Worm (Caenorhabditis elegans): ENCODE results near the gene R05H10.7.

Gene R05H10.7

ce11 chrII:14855229-14855628, at the start of gene R05H10.7:
R05H10.7 (plus strand) TSS chrII:14855529.
- TF ChIP-seq ref-1 (GFP tag; conservative IDR thresholded peaks at IDR 0.05) (no peak), ztf-29 (GFP tag; IDR thresholded peaks at IDR 0.05) (no peak), cog-1 (tag; optimal IDR thresholded peaks at IDR 0.05) (no peak), klf-2 (GFP tag; conservative IDR thresholded peaks at IDR 0.05) (no peak), flt-1 (GFP tag; IDR thresholded peaks at IDR 0.05) (no peak), ztf-23 (GFP tag; IDR thresholded peaks at IDR 0.05) (no peak), T22C8.4 (GFP tag; IDR thresholded peaks at IDR 0.05) (no peak), med-1 (GFP tag; optimal IDR thresholded peaks at IDR 0.05; ENCODE audit: insufficient read depth) (no peak), tab-1 (GFP tag; IDR thresholded peaks at IDR 0.05) (no peak)

- no peak for TF ChIP-seq cog-1 (tag; optimal IDR thresholded peaks at IDR 0.05)
- no peak for TF ChIP-seq T22C8.4 (GFP tag; IDR thresholded peaks at IDR 0.05)
- TF ChIP-seq ztf-29 (GFP tag; IDR thresholded peaks at IDR 0.05), result no peak
- TF ChIP-seq flt-1 (GFP tag; IDR thresholded peaks at IDR 0.05), result no peak
- no peak for TF ChIP-seq med-1 (GFP tag; optimal IDR thresholded peaks at IDR 0.05; ENCODE audit: insufficient read depth)
These were observed 49.6 kb upstream of the R05H10.7 start, which contains the start of gene srt-11 for ce11 chrII:14805686-14806085. srt-11 (plus strand) TSS chrII:14805986.

- TF ChIP-seq klf-2 (GFP tag; conservative IDR thresholded peaks at IDR 0.05) (no peak), tab-1 (GFP tag; IDR thresholded peaks at IDR 0.05) (no peak)
These were observed 46.6 kb upstream of the R05H10.7 start, which contains the start of gene W01D2.6 for ce11 chrII:14808686-14809085. W01D2.6 (plus strand) TSS chrII:14808986.

- no peak for TF ChIP-seq T22C8.4 (GFP tag; IDR thresholded peaks at IDR 0.05)
- TF ChIP-seq ref-1 (GFP tag; conservative IDR thresholded peaks at IDR 0.05), result no peak
- TF ChIP-seq tab-1 (GFP tag; IDR thresholded peaks at IDR 0.05), result no peak
- no peak for TF ChIP-seq klf-2 (GFP tag; conservative IDR thresholded peaks at IDR 0.05)
- TF ChIP-seq flt-1 (GFP tag; IDR thresholded peaks at IDR 0.05), result no peak
- TF ChIP-seq ztf-23 (GFP tag; IDR thresholded peaks at IDR 0.05), result no peak
- no peak for TF ChIP-seq med-1 (GFP tag; optimal IDR thresholded peaks at IDR 0.05; ENCODE audit: insufficient read depth)
- TF ChIP-seq ztf-29 (GFP tag; IDR thresholded peaks at IDR 0.05), result no peak
- no peak for TF ChIP-seq cog-1 (tag; optimal IDR thresholded peaks at IDR 0.05)
These were observed 44.7 kb upstream of the R05H10.7 start for ce11 chrII:14810609-14811008.

ce11 chrII:14811472-14811871, 43.9 kb upstream of the R05H10.7 start:
- TF ChIP-seq klf-2 (GFP tag; conservative IDR thresholded peaks at IDR 0.05), result no peak
- TF ChIP-seq flt-1 (GFP tag; IDR thresholded peaks at IDR 0.05), result no peak
- TF ChIP-seq med-1 (GFP tag; optimal IDR thresholded peaks at IDR 0.05; ENCODE audit: insufficient read depth), result no peak
- TF ChIP-seq T22C8.4 (GFP tag; IDR thresholded peaks at IDR 0.05), result no peak
- no peak for TF ChIP-seq tab-1 (GFP tag; IDR thresholded peaks at IDR 0.05)
- TF ChIP-seq ref-1 (GFP tag; conservative IDR thresholded peaks at IDR 0.05), result no peak
- TF ChIP-seq ztf-29 (GFP tag; IDR thresholded peaks at IDR 0.05), result no peak
- TF ChIP-seq ztf-23 (GFP tag; IDR thresholded peaks at IDR 0.05), result no peak
- no peak for TF ChIP-seq cog-1 (tag; optimal IDR thresholded peaks at IDR 0.05)

- TF ChIP-seq cog-1 (tag; optimal IDR thresholded peaks at IDR 0.05), result no peak
- no peak for TF ChIP-seq klf-2 (GFP tag; conservative IDR thresholded peaks at IDR 0.05)
- TF ChIP-seq ztf-29 (GFP tag; IDR thresholded peaks at IDR 0.05), result no peak
- TF ChIP-seq ztf-23 (GFP tag; IDR thresholded peaks at IDR 0.05), result no peak
- no peak for TF ChIP-seq ref-1 (GFP tag; conservative IDR thresholded peaks at IDR 0.05)
- no peak for TF ChIP-seq T22C8.4 (GFP tag; IDR thresholded peaks at IDR 0.05)
- no peak for TF ChIP-seq flt-1 (GFP tag; IDR thresholded peaks at IDR 0.05)
These were observed 43.1 kb upstream of the R05H10.7 start, which contains the start of gene osta-3 for ce11 chrII:14812231-14812630. osta-3 (plus strand) TSS chrII:14812531.

- TF ChIP-seq med-1 (GFP tag; optimal IDR thresholded peaks at IDR 0.05; ENCODE audit: insufficient read depth) (no peak), T22C8.4 (GFP tag; IDR thresholded peaks at IDR 0.05) (no peak), tab-1 (GFP tag; IDR thresholded peaks at IDR 0.05) (no peak), cog-1 (tag; optimal IDR thresholded peaks at IDR 0.05) (no peak), klf-2 (GFP tag; conservative IDR thresholded peaks at IDR 0.05) (no peak), ref-1 (GFP tag; conservative IDR thresholded peaks at IDR 0.05) (no peak), flt-1 (GFP tag; IDR thresholded peaks at IDR 0.05) (no peak), ztf-29 (GFP tag; IDR thresholded peaks at IDR 0.05) (no peak), ztf-23 (GFP tag; IDR thresholded peaks at IDR 0.05) (no peak)
These were observed 42.7 kb upstream of the R05H10.7 start for ce11 chrII:14812661-14813060.

ce11 chrII:14813106-14813505, 42.2 kb upstream of the R05H10.7 start:
- no peak for TF ChIP-seq ref-1 (GFP tag; conservative IDR thresholded peaks at IDR 0.05)
- TF ChIP-seq tab-1 (GFP tag; IDR thresholded peaks at IDR 0.05), result no peak
- no peak for TF ChIP-seq T22C8.4 (GFP tag; IDR thresholded peaks at IDR 0.05)
- no peak for TF ChIP-seq flt-1 (GFP tag; IDR thresholded peaks at IDR 0.05)
- TF ChIP-seq med-1 (GFP tag; optimal IDR thresholded peaks at IDR 0.05; ENCODE audit: insufficient read depth), result no peak
- no peak for TF ChIP-seq cog-1 (tag; optimal IDR thresholded peaks at IDR 0.05)
- no peak for TF ChIP-seq ztf-23 (GFP tag; IDR thresholded peaks at IDR 0.05)
- no peak for TF ChIP-seq klf-2 (GFP tag; conservative IDR thresholded peaks at IDR 0.05)
- TF ChIP-seq ztf-29 (GFP tag; IDR thresholded peaks at IDR 0.05), result no peak

ce11 chrII:14814894-14815568, 40.3 kb upstream of the R05H10.7 start, which contains the start of gene W01D2.1:
W01D2.1 (plus strand) TSS chrII:14815518.
- no peak for TF ChIP-seq ztf-29 (GFP tag; IDR thresholded peaks at IDR 0.05)
- no peak for TF ChIP-seq T22C8.4 (GFP tag; IDR thresholded peaks at IDR 0.05)
- no peak for TF ChIP-seq cog-1 (tag; optimal IDR thresholded peaks at IDR 0.05)
- TF ChIP-seq flt-1 (GFP tag; IDR thresholded peaks at IDR 0.05), result no peak
- TF ChIP-seq ztf-23 (GFP tag; IDR thresholded peaks at IDR 0.05), result no peak
- no peak for TF ChIP-seq med-1 (GFP tag; optimal IDR thresholded peaks at IDR 0.05; ENCODE audit: insufficient read depth)
- no peak for TF ChIP-seq ref-1 (GFP tag; conservative IDR thresholded peaks at IDR 0.05)
- no peak for TF ChIP-seq tab-1 (GFP tag; IDR thresholded peaks at IDR 0.05)
- no peak for TF ChIP-seq klf-2 (GFP tag; conservative IDR thresholded peaks at IDR 0.05)

- TF ChIP-seq cog-1 (tag; optimal IDR thresholded peaks at IDR 0.05) (no peak), flt-1 (GFP tag; IDR thresholded peaks at IDR 0.05) (no peak), T22C8.4 (GFP tag; IDR thresholded peaks at IDR 0.05) (no peak), klf-2 (GFP tag; conservative IDR thresholded peaks at IDR 0.05) (no peak), med-1 (GFP tag; optimal IDR thresholded peaks at IDR 0.05; ENCODE audit: insufficient read depth) (no peak), tab-1 (GFP tag; IDR thresholded peaks at IDR 0.05) (no peak), ref-1 (GFP tag; conservative IDR thresholded peaks at IDR 0.05) (no peak), ztf-29 (GFP tag; IDR thresholded peaks at IDR 0.05) (no peak), ztf-23 (GFP tag; IDR thresholded peaks at IDR 0.05) (no peak)
These were observed 39.2 kb upstream of the R05H10.7 start for ce11 chrII:14816086-14816485.

Data from whole organism, midembryonic.